Worm (Caenorhabditis elegans) whole organism, early embryonic: ENCODE data around the gene Y62H9A.3.

Experiments used
- B0310.2 ChIP-seq: sonication (generic microtip); optimal IDR thresholded peaks from 2 replicates; lab custom pipeline; 2016; ENCODE audit warnings: mild to moderate bottlenecking, missing genetic modification characterization, missing compliant biosample characterization
- F13C5.2 ChIP-seq: sonication (generic microtip); optimal IDR thresholded peaks from 2 replicates; lab custom pipeline; 2017; ENCODE audit warnings: mild to moderate bottlenecking, missing genetic modification characterization, inconsistent platforms, missing compliant biosample characterization
- ama-1 ChIP-seq: fragments of 150-350 bp; optimal IDR thresholded peaks from 2 replicates; lab custom pipeline; 2014
- ceh-36 ChIP-seq: sonication (generic microtip); optimal IDR thresholded peaks from 2 replicates; lab custom pipeline; 2016; ENCODE audit warnings: missing genetic modification characterization, inconsistent platforms, missing compliant biosample characterization
- ets-7 ChIP-seq: sonication (generic microtip); optimal IDR thresholded peaks from 2 replicates; lab custom pipeline; 2016; ENCODE audit warnings: missing genotype, missing genetic modification characterization, missing compliant biosample characterization
- hmbx-1 ChIP-seq: sonication (generic microtip); optimal IDR thresholded peaks from 2 replicates; lab custom pipeline; 2016; ENCODE audit warnings: mild to moderate bottlenecking, missing genetic modification characterization, missing compliant biosample characterization
- pes-1 ChIP-seq: fragments of 200-800 bp; sonication (Bioruptor generic); IDR thresholded peaks from 2 replicates; pipeline ENCODE4 v1.3.6; 2022; ENCODE audit warnings: missing genetic modification reagents, missing genetic modification characterization, missing compliant biosample characterization
- scrt-1 ChIP-seq: fragments of 200-800 bp; sonication (Bioruptor generic); IDR thresholded peaks from 2 replicates; pipeline ENCODE4 v1.3.6; 2022; ENCODE audit warnings: missing genetic modification characterization, missing compliant biosample characterization
- sea-1 ChIP-seq: fragments of 200-800 bp; sonication (Bioruptor generic); conservative IDR thresholded peaks from 2 replicates; pipeline ENCODE4 v1.3.6; 2022; ENCODE audit warnings: missing genetic modification characterization, missing compliant biosample characterization
- tbx-11 ChIP-seq: fragments of 200-800 bp; sonication (Bioruptor generic); IDR thresholded peaks from 2 replicates; pipeline ENCODE4 v1.3.6; 2022; ENCODE audit warnings: missing genetic modification characterization, missing compliant biosample characterization
- tra-4 ChIP-seq: sonication (generic microtip); optimal IDR thresholded peaks from 2 replicates; lab custom pipeline; 2017; ENCODE audit warnings: missing genetic modification characterization, missing compliant biosample characterization

DNA sequence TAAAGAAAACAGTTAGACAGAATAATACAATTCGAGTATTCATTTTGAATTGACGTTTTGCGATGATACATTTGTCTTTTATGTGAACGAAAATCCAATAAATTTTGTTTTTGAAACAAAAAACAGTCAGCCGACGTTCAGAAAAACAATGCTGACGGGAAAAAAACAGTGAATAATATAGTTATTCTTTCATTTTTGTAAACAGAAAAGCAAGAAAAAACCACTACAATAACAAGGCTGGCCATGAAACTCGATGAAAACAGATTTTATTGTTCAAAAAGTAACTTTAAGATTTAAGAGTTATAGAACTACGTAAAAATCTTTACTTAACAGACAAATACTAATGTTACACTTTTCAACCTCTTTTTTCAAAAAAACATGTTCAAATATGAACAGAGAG, 29.7 kb downstream of the Y62H9A.3 start, which contains the start of gene F54F7.3:
- TF ChIP-seq ets-7 (tag; lab: Kevin White, UChicago) (no peak), ceh-36 (no peak), ama-1 (lab: Kevin White, UChicago) (no peak), B0310.2 (tag; lab: Kevin White, UChicago) (no peak), tbx-11 (GFP tag; lab: Robert Waterston, UW) (no peak), hmbx-1 (tag; lab: Kevin White, UChicago) (no peak), pes-1 (no peak), tra-4 (tag; lab: Kevin White, UChicago) (no peak), sea-1 (GFP tag; lab: Robert Waterston, UW) (no peak), scrt-1 (GFP tag; lab: Robert Waterston, UW) (no peak), F13C5.2 (no peak)
